Worm (Caenorhabditis elegans): ENCODE data around the gene nhr-288.

Gene nhr-288

ce11 chrV:18414051-18414450, 31.6 kb upstream of the nhr-288 start, which contains the start of gene txt-8:
Gene txt-8 (plus strand): TSS chrV:18414351.
- TF ChIP-seq ztf-11 (tag; optimal IDR thresholded peaks at IDR 0.05) (no peak), mdl-1 (tag; optimal IDR thresholded peaks at IDR 0.05) (no peak), nhr-84 (tag; optimal IDR thresholded peaks at IDR 0.05) (no peak), nhr-237 (tag; optimal IDR thresholded peaks at IDR 0.05) (no peak), unc-62 (GFP tag; optimal IDR thresholded peaks at IDR 0.05) (no peak), ceh-63 (GFP tag; optimal IDR thresholded peaks at IDR 0.05) (no peak), zag-1 (tag; optimal IDR thresholded peaks at IDR 0.05) (no peak)

- no peak for TF ChIP-seq sptf-1 (tag; optimal IDR thresholded peaks at IDR 0.05)
- no peak for TF ChIP-seq dsc-1 (tag; optimal IDR thresholded peaks at IDR 0.05)
- no peak for TF ChIP-seq isw-1 (GFP tag; IDR thresholded peaks at IDR 0.05)
- TF ChIP-seq mef-2 (tag; optimal IDR thresholded peaks at IDR 0.05): no peak
- TF ChIP-seq aha-1 (tag; optimal IDR thresholded peaks at IDR 0.05): no peak
- TF ChIP-seq hlh-17 (GFP tag; optimal IDR thresholded peaks at IDR 0.05; ENCODE audit: borderline replicate concordance): no peak
- TF ChIP-seq unc-130 (tag; optimal IDR thresholded peaks at IDR 0.05): no peak
- no peak for TF ChIP-seq dpl-1 (GFP tag; optimal IDR thresholded peaks at IDR 0.05)
- no peak for TF ChIP-seq tbx-2 (tag; optimal IDR thresholded peaks at IDR 0.05)
- TF ChIP-seq tlp-1 (tag; optimal IDR thresholded peaks at IDR 0.05): no peak
- TF ChIP-seq lsy-2 (tag; optimal IDR thresholded peaks at IDR 0.05): no peak
- no peak for TF ChIP-seq hlh-4 (tag; optimal IDR thresholded peaks at IDR 0.05)
- no peak for TF ChIP-seq ceh-88 (GFP tag; IDR thresholded peaks at IDR 0.05)
- no peak for TF ChIP-seq aly-2 (tag; optimal IDR thresholded peaks at IDR 0.05)
- TF ChIP-seq fkh-8 (tag; optimal IDR thresholded peaks at IDR 0.05): no peak
- TF ChIP-seq pqm-1 (tag; optimal IDR thresholded peaks at IDR 0.05): no peak
- no peak for TF ChIP-seq pag-3 (tag; optimal IDR thresholded peaks at IDR 0.05; ENCODE audit: borderline replicate concordance, insufficient read depth)
- TF ChIP-seq skn-1 (tag; optimal IDR thresholded peaks at IDR 0.05): no peak
- TF ChIP-seq nhr-11 (tag; optimal IDR thresholded peaks at IDR 0.05): no peak
- no peak for TF ChIP-seq Y116A8C.19 (tag; optimal IDR thresholded peaks at IDR 0.05; ENCODE audit: borderline replicate concordance)
Observed at ce11 chrV:18412887-18413286, 30.4 kb upstream of the nhr-288 start, which contains the start of gene ZK262.2. Gene ZK262.2 (minus strand): TSS chrV:18412987.

ce11 chrV:18412351-18412750, 29.9 kb upstream of the nhr-288 start:
- TF ChIP-seq pax-3 (tag; optimal IDR thresholded peaks at IDR 0.05) (no peak), lin-35 (GFP tag; optimal IDR thresholded peaks at IDR 0.05) (peak in 1 of 2 experiments; percentile 2), tbx-2 (tag; optimal IDR thresholded peaks at IDR 0.05) (no peak), xbp-1 (tag; optimal IDR thresholded peaks at IDR 0.05) (no peak), fkh-4 (tag; optimal IDR thresholded peaks at IDR 0.05; ENCODE audit: borderline replicate concordance) (no peak), efl-1 (optimal IDR thresholded peaks at IDR 0.05) (no peak), efl-1 (GFP tag; optimal IDR thresholded peaks at IDR 0.05 in 1 of 2) (peak in 1 of 2 experiments; percentile 23), nhr-28 (tag; optimal IDR thresholded peaks at IDR 0.05) (no peak), C16A3.4 (tag; optimal IDR thresholded peaks at IDR 0.05) (no peak), sptf-1 (tag; optimal IDR thresholded peaks at IDR 0.05) (no peak), nhr-20 (tag; optimal IDR thresholded peaks at IDR 0.05) (no peak)

- TF ChIP-seq lin-14 (GFP tag; optimal IDR thresholded peaks at IDR 0.05): no peak
- no peak for TF ChIP-seq fkh-4 (tag; optimal IDR thresholded peaks at IDR 0.05; ENCODE audit: borderline replicate concordance)
- no peak for TF ChIP-seq hlh-4 (tag; optimal IDR thresholded peaks at IDR 0.05)
- TF ChIP-seq efl-3 (GFP tag; optimal IDR thresholded peaks at IDR 0.05): no peak
- TF ChIP-seq pag-3 (tag; optimal IDR thresholded peaks at IDR 0.05; ENCODE audit: borderline replicate concordance, insufficient read depth): no peak
- no peak for TF ChIP-seq hpl-2 (GFP tag; optimal IDR thresholded peaks at IDR 0.05)
- TF ChIP-seq nhr-237 (tag; optimal IDR thresholded peaks at IDR 0.05): no peak
- no peak for TF ChIP-seq mab-9 (GFP tag; IDR thresholded peaks at IDR 0.05)
- no peak for TF ChIP-seq xbp-1 (tag; optimal IDR thresholded peaks at IDR 0.05)
- no peak for TF ChIP-seq nhr-71 (tag; optimal IDR thresholded peaks at IDR 0.05)
- TF ChIP-seq skn-1 (tag; optimal IDR thresholded peaks at IDR 0.05): no peak
- no peak for TF ChIP-seq nhr-12 (tag; optimal IDR thresholded peaks at IDR 0.05)
- no peak for TF ChIP-seq nhr-28 (tag; optimal IDR thresholded peaks at IDR 0.05)
- TF ChIP-seq tlp-1 (tag; optimal IDR thresholded peaks at IDR 0.05): no peak
- TF ChIP-seq dpl-1 (GFP tag; optimal IDR thresholded peaks at IDR 0.05): no peak
- TF ChIP-seq nhr-19 (GFP tag; conservative IDR thresholded peaks at IDR 0.05): no peak
- no peak for TF ChIP-seq ztf-11 (tag; optimal IDR thresholded peaks at IDR 0.05)
- TF ChIP-seq Y116A8C.19 (tag; optimal IDR thresholded peaks at IDR 0.05; ENCODE audit: borderline replicate concordance): no peak
- TF ChIP-seq irx-1 (tag; optimal IDR thresholded peaks at IDR 0.05): no peak
Observed at ce11 chrV:18410142-18410541, 27.7 kb upstream of the nhr-288 start, which contains the start of gene srh-207. Gene srh-207 (minus strand): TSS chrV:18410242.
